Worm (Caenorhabditis elegans): ENCODE data around the gene W03C9.8.

ce11 chrII:11917530-11917952 is 31.0 kb upstream of the W03C9.8 start:
- TF ChIP-seq ama-1 (optimal IDR thresholded peaks at IDR 0.05) (no peak), zag-1 (tag; optimal IDR thresholded peaks at IDR 0.05) (no peak), pqm-1 (tag; optimal IDR thresholded peaks at IDR 0.05) (no peak), nhr-90 (tag; optimal IDR thresholded peaks at IDR 0.05; ENCODE audit: poor library complexity) (no peak), lin-15B (tag; optimal IDR thresholded peaks at IDR 0.05) (no peak), efl-1 (optimal IDR thresholded peaks at IDR 0.05) (no peak), efl-1 (GFP tag; optimal IDR thresholded peaks at IDR 0.05 in 1 of 2) (no peak), lir-3 (tag; optimal IDR thresholded peaks at IDR 0.05; ENCODE audit: poor library complexity) (no peak), aly-2 (tag; optimal IDR thresholded peaks at IDR 0.05) (no peak), vab-15 (tag; optimal IDR thresholded peaks at IDR 0.05) (no peak), nhr-12 (tag; optimal IDR thresholded peaks at IDR 0.05) (no peak), pag-3 (tag; optimal IDR thresholded peaks at IDR 0.05; ENCODE audit: borderline replicate concordance, insufficient read depth) (no peak), nhr-237 (tag; optimal IDR thresholded peaks at IDR 0.05) (no peak), lin-35 (GFP tag; optimal IDR thresholded peaks at IDR 0.05) (no peak)

All from whole organism, L1 larva.